Fruit fly (Drosophila melanogaster) whole organism, wandering third instar larva: ENCODE data around the gene Atg18b.

ENCODE experiments used
- Abd-B ChIP-seq: fragments of >200 bp; optimal IDR thresholded peaks from 2 replicates; lab custom pipeline; 2017; ENCODE audit warnings: missing biosample characterization, missing genetic modification characterization
- CG32264 ChIP-seq: fragments of 200-800 bp; sonication (Bioruptor generic); optimal IDR thresholded peaks from 2 replicates; lab custom pipeline; 2016; ENCODE audit warnings: missing biosample characterization, missing genetic modification characterization
- CG9705 ChIP-seq: fragments of 200-800 bp; sonication (Bioruptor generic); optimal IDR thresholded peaks from 2 replicates; lab custom pipeline; 2018; ENCODE audit warnings: missing biosample characterization, mild to moderate bottlenecking, missing genetic modification characterization
- CrebA ChIP-seq: fragments of 200-800 bp; sonication (Bioruptor generic); optimal IDR thresholded peaks from 2 replicates; lab custom pipeline; 2016; ENCODE audit warnings: missing biosample characterization, mild to moderate bottlenecking, missing genetic modification characterization, borderline replicate concordance
- Dfd ChIP-seq: fragments of >200 bp; optimal IDR thresholded peaks from 2 replicates; lab custom pipeline; 2017; ENCODE audit warnings: missing biosample characterization, missing genetic modification characterization
- Dif ChIP-seq: fragments of 200-275, 200-300 bp; sonication (Bioruptor generic); optimal IDR thresholded peaks from 2 replicates; lab custom pipeline; 2018; ENCODE audit warnings: missing biosample characterization, missing genetic modification characterization; ENCODE audit not compliant: partially characterized antibody
- GATAd ChIP-seq: sonication (Bioruptor generic); optimal IDR thresholded peaks from 2 replicates; lab custom pipeline; 2016; ENCODE audit warnings: missing biosample characterization, missing genetic modification characterization
- HLH106 ChIP-seq: fragments of 200-800 bp; optimal IDR thresholded peaks from 3 replicates; lab custom pipeline; 2019; ENCODE audit warnings: missing biosample characterization, mild to moderate bottlenecking, missing genetic modification characterization, moderate library complexity
- Hnf4 ChIP-seq: fragments of 200-800 bp; sonication (Bioruptor generic); optimal IDR thresholded peaks from 2 replicates; lab custom pipeline; 2016; ENCODE audit warnings: missing biosample characterization, mild to moderate bottlenecking, missing genetic modification characterization
- Hr78 ChIP-seq: fragments of >200 bp; optimal IDR thresholded peaks from 2 replicates; lab custom pipeline; 2017; ENCODE audit warnings: missing biosample characterization, missing genetic modification characterization
- Hr83 ChIP-seq: fragments of 200-300 bp; sonication (Bioruptor generic); optimal IDR thresholded peaks from 2 replicates; lab custom pipeline; 2016; ENCODE audit warnings: missing biosample characterization, mild to moderate bottlenecking, missing genetic modification characterization, moderate library complexity; ENCODE audit not compliant: poor library complexity, severe bottlenecking
- Jra ChIP-seq: sonication (Bioruptor generic); optimal IDR thresholded peaks from 2 replicates; lab custom pipeline; 2016; ENCODE audit warnings: missing biosample characterization, missing genetic modification characterization
- Mio ChIP-seq: sonication (Bioruptor generic); optimal IDR thresholded peaks from 2 replicates; lab custom pipeline; 2016; ENCODE audit warnings: missing biosample characterization, missing genetic modification characterization
- Myc ChIP-seq: fragments of >200 bp; optimal IDR thresholded peaks from 2 replicates; lab custom pipeline; 2017
- N ChIP-seq: fragments of >200 bp; optimal IDR thresholded peaks from 2 replicates; lab custom pipeline; 2018; ENCODE audit warnings: missing biosample characterization, missing external identifiers, missing genetic modification characterization
- OdsH ChIP-seq: fragments of 200-800 bp; sonication (Bioruptor generic); optimal IDR thresholded peaks from 2 replicates; lab custom pipeline; 2016; ENCODE audit warnings: missing biosample characterization, mild to moderate bottlenecking, missing genetic modification characterization
- Rel ChIP-seq, 2 experiments: fragments of 200-800 bp; sonication (Bioruptor generic) in 1 of 2; optimal IDR thresholded peaks; 2 replicates in 1 of 2; 3 replicates in 1 of 2; lab custom pipeline; 2016 to 2019; ENCODE audit warnings: mild to moderate bottlenecking in 2 of 2, missing biosample characterization in 2 of 2, missing genetic modification characterization in 2 of 2, moderate library complexity in 1 of 2
- Sp1 ChIP-seq: fragments of 200-800 bp; sonication (Bioruptor generic); optimal IDR thresholded peaks from 3 replicates; lab custom pipeline; 2019; ENCODE audit warnings: missing biosample characterization, mild to moderate bottlenecking, missing genetic modification characterization, moderate library complexity
- Vsx2 ChIP-seq: fragments of 200-300, 225-300 bp; sonication (Bioruptor generic); optimal IDR thresholded peaks from 2 replicates; lab custom pipeline; 2018; ENCODE audit warnings: missing biosample characterization, missing genetic modification characterization; ENCODE audit not compliant: partially characterized antibody
- br ChIP-seq: fragments of 200-800 bp; sonication (Bioruptor generic); optimal IDR thresholded peaks from 2 replicates; lab custom pipeline; 2016; ENCODE audit warnings: missing biosample characterization, missing genetic modification characterization
- brk ChIP-seq: fragments of 200-800 bp; sonication (Bioruptor generic); optimal IDR thresholded peaks from 2 replicates; lab custom pipeline; 2016; ENCODE audit warnings: missing biosample characterization, mild to moderate bottlenecking, missing genetic modification characterization
- dl ChIP-seq, 2 experiments: fragments of 175-275, 200-275 bp in 1 of 2; fragments of 200-275 bp in 1 of 2; sonication (Bioruptor generic); optimal IDR thresholded peaks; lab custom pipeline; 2018; ENCODE audit warnings: mild to moderate bottlenecking in 2 of 2, missing biosample characterization in 2 of 2, missing genetic modification characterization in 2 of 2, moderate library complexity in 2 of 2; ENCODE audit not compliant: partially characterized antibody in 2 of 2, insufficient read depth in 1 of 2
- dmrt93B ChIP-seq: fragments of 200-800 bp; sonication (Bioruptor generic); optimal IDR thresholded peaks from 2 replicates; lab custom pipeline; 2018; ENCODE audit warnings: missing biosample characterization, mild to moderate bottlenecking, missing genetic modification characterization
- ey ChIP-seq: fragments of 200-800 bp; sonication (Bioruptor generic); optimal IDR thresholded peaks from 2 replicates; lab custom pipeline; 2016; ENCODE audit warnings: missing biosample characterization, missing genetic modification characterization
- foxo ChIP-seq, 2 experiments: fragments of 200-800 bp; sonication (Bioruptor generic); optimal IDR thresholded peaks; 2 replicates in 1 of 2; 3 replicates in 1 of 2; lab custom pipeline; 2016 to 2017; ENCODE audit warnings: missing biosample characterization in 2 of 2, missing genetic modification characterization in 2 of 2
- fru ChIP-seq: fragments of 200-800 bp; sonication (Bioruptor generic); optimal IDR thresholded peaks from 3 replicates; lab custom pipeline; 2016; ENCODE audit warnings: missing biosample characterization, mild to moderate bottlenecking, missing genetic modification characterization
- h ChIP-seq: fragments of 200-800 bp; sonication (Bioruptor generic); optimal IDR thresholded peaks from 3 replicates; lab custom pipeline; 2016; ENCODE audit warnings: missing biosample characterization, mild to moderate bottlenecking, missing genetic modification characterization
- jim ChIP-seq: fragments of 175-275, 200-325 bp; sonication (Bioruptor generic); optimal IDR thresholded peaks from 2 replicates; lab custom pipeline; 2016; ENCODE audit warnings: missing biosample characterization, mild to moderate bottlenecking, missing genetic modification characterization
- lola ChIP-seq: fragments of >200 bp; optimal IDR thresholded peaks from 2 replicates; lab custom pipeline; 2017; ENCODE audit warnings: missing biosample characterization, missing genetic modification characterization
- pan ChIP-seq: fragments of >200 bp; optimal IDR thresholded peaks from 2 replicates; lab custom pipeline; 2017
- psq ChIP-seq: fragments of 200-800 bp; sonication (Bioruptor generic); optimal IDR thresholded peaks from 3 replicates; lab custom pipeline; 2017; ENCODE audit warnings: missing biosample characterization, mild to moderate bottlenecking, missing genetic modification characterization, moderate library complexity
- rgr ChIP-seq: fragments of 200-800 bp; sonication (Bioruptor generic); optimal IDR thresholded peaks from 3 replicates; lab custom pipeline; 2016; ENCODE audit warnings: missing biosample characterization, mild to moderate bottlenecking, missing genetic modification characterization
- sage ChIP-seq: fragments of 200-800 bp; sonication (Bioruptor generic); optimal IDR thresholded peaks from 2 replicates; lab custom pipeline; 2016; ENCODE audit warnings: missing biosample characterization, mild to moderate bottlenecking, missing genetic modification characterization
- sv ChIP-seq: fragments of 200-800 bp; sonication (Bioruptor generic); optimal IDR thresholded peaks from 3 replicates; lab custom pipeline; 2016; ENCODE audit warnings: missing biosample characterization, missing genetic modification characterization
- tai ChIP-seq: sonication (Bioruptor generic); optimal IDR thresholded peaks from 2 replicates; lab custom pipeline; 2016; ENCODE audit warnings: missing biosample characterization, missing genetic modification characterization
- usp ChIP-seq: fragments of >200 bp; optimal IDR thresholded peaks from 2 replicates; lab custom pipeline; 2017; ENCODE audit warnings: missing biosample characterization, missing genetic modification characterization
- woc ChIP-seq: sonication (Bioruptor generic); optimal IDR thresholded peaks from 2 replicates; lab custom pipeline; 2016; ENCODE audit warnings: missing biosample characterization, mild to moderate bottlenecking, missing genetic modification characterization

Gene Atg18b

dm6 chr2L:21218912-21219246, 1.5 kb downstream of the Atg18b start:
- TF ChIP-seq sage (GFP tag; lab: Kevin White, UChicago) (peak; percentile 14), brk (GFP tag; lab: Kevin White, UChicago) (peak; percentile 35), h (GFP tag; lab: Kevin White, UChicago) (peak; percentile 29), jim (GFP tag; lab: Kevin White, UChicago) (no peak), Sp1 (no peak), Dif (GFP tag; lab: Kevin White, UChicago) (no peak), Vsx2 (GFP tag; lab: Kevin White, UChicago) (peak; percentile 4)

dm6 chr2L:21218240-21218911, 2.0 kb downstream of the Atg18b start, which contains the start of gene CG8679:
TSS of gene CG8679 (minus strand) at chr2L:21218544.
- TF ChIP-seq CG9705 (GFP tag; lab: Kevin White, UChicago) (no peak), Vsx2 (GFP tag; lab: Kevin White, UChicago) (peak; percentile 30), Rel (GFP tag; optimal IDR thresholded peaks at IDR 0.05; lab: Kevin White, UChicago) (no peak), Rel (tag; optimal IDR thresholded peaks at IDR 0.05; lab: Kevin White, UChicago) (peak; percentile 72)

dm6 chr2L:21214961-21215362, 5.4 kb downstream of the Atg18b start:
- TF ChIP-seq CG9705 (GFP tag; lab: Kevin White, UChicago) = no peak
- no peak for TF ChIP-seq GATAd
- TF ChIP-seq HLH106 (tag; lab: Kevin White, UChicago) = peak; percentile 46
- TF ChIP-seq h (GFP tag; lab: Kevin White, UChicago) = peak; percentile 83
- no peak for TF ChIP-seq lola (GFP tag; lab: Kevin White, UChicago)
- TF ChIP-seq sv (GFP tag; lab: Kevin White, UChicago) = peak; percentile 13
- no peak for TF ChIP-seq Rel (GFP tag; optimal IDR thresholded peaks at IDR 0.05; lab: Kevin White, UChicago)
- TF ChIP-seq Rel (tag; optimal IDR thresholded peaks at IDR 0.05; lab: Kevin White, UChicago) = peak; percentile 44
- TF ChIP-seq Hr78 (GFP tag; lab: Kevin White, UChicago) = no peak
- TF ChIP-seq brk (GFP tag; lab: Kevin White, UChicago) = peak; percentile 49
- peak; percentile 60 for TF ChIP-seq Dif (GFP tag; lab: Kevin White, UChicago)
- TF ChIP-seq Hr83 = peak; percentile 4
- peak; percentile 62 for TF ChIP-seq rgr (GFP tag; lab: Kevin White, UChicago)
- peak; percentile 43 for TF ChIP-seq psq
- TF ChIP-seq Jra = peak; percentile 48
- TF ChIP-seq pan (lab: Kevin White, UChicago) = no peak
- peak; percentile 44 for TF ChIP-seq woc (GFP tag; lab: Kevin White, UChicago)
- no peak for TF ChIP-seq Abd-B (GFP tag; lab: Kevin White, UChicago)
- no peak for TF ChIP-seq CG32264
- TF ChIP-seq CrebA (GFP tag; lab: Kevin White, UChicago) = no peak
- no peak for TF ChIP-seq dmrt93B (GFP tag; lab: Kevin White, UChicago)
- TF ChIP-seq dl (GFP tag; optimal IDR thresholded peaks at IDR 0.05; lab: Kevin White, UChicago; ENCODE audit: insufficient read depth in 1 of 2, partially characterized antibody in 2 of 2) = peak in 1 of 2 experiments; percentile 15
- peak; percentile 90 for TF ChIP-seq fru (GFP tag; lab: Kevin White, UChicago)
- peak; percentile 44 for TF ChIP-seq Mio (GFP tag; lab: Kevin White, UChicago)
- TF ChIP-seq foxo (GFP tag; optimal IDR thresholded peaks at IDR 0.05; lab: Kevin White, UChicago) = peak in 1 of 2 experiments; percentile 74
- peak; percentile 65 for TF ChIP-seq OdsH
- TF ChIP-seq Vsx2 (GFP tag; lab: Kevin White, UChicago) = peak; percentile 78
- TF ChIP-seq ey = peak; percentile 65
- peak; percentile 67 for TF ChIP-seq jim (GFP tag; lab: Kevin White, UChicago)
- peak; percentile 80 for TF ChIP-seq tai (GFP tag; lab: Kevin White, UChicago)
- TF ChIP-seq N (GFP tag; lab: Kevin White, UChicago) = peak; percentile 2
- peak; percentile 93 for TF ChIP-seq Hnf4
- TF ChIP-seq Myc (lab: Kevin White, UChicago) = peak; percentile 54
- peak; percentile 66 for TF ChIP-seq br (GFP tag; lab: Kevin White, UChicago)
- TF ChIP-seq Dfd (GFP tag; lab: Kevin White, UChicago) = no peak
- TF ChIP-seq usp = no peak
- TF ChIP-seq, all 38 proteins: peak for 24
